Fruit fly (Drosophila melanogaster): ENCODE measurements around the gene Acp95EF.
A peak's percentile ranks its signal among the peaks of the same experiment; 100 is the strongest.

The Acp95EF gene

dm6 chr3R:24230423-24231205, 1.8 kb downstream of the Acp95EF start, which contains the start of gene mask (continued):
- TF ChIP-seq CG4617 (GFP tag; optimal IDR thresholded peaks at IDR 0.05; ENCODE audit: borderline replicate concordance) (peak; percentile 74), CG30403 (GFP tag; optimal IDR thresholded peaks at IDR 0.05) (peak; percentile 70), trh (GFP tag; optimal IDR thresholded peaks at IDR 0.05) (peak; percentile 34), ERR (GFP tag; optimal IDR thresholded peaks at IDR 0.05) (peak; percentile 6), CG18599 (GFP tag; optimal IDR thresholded peaks at IDR 0.05) (peak; percentile 83), CG4730 (GFP tag; IDR thresholded peaks at IDR 0.05) (0 out of 2 replicates have a peak, but pooled peaks have one; percentile 7), Doc2 (GFP tag; IDR thresholded peaks at IDR 0.05) (no peak), CG15269 (tag; optimal IDR thresholded peaks at IDR 0.05) (peak; percentile 56), CG9609 (GFP tag; optimal IDR thresholded peaks at IDR 0.05) (peak; percentile 74), CG7928 (GFP tag; optimal IDR thresholded peaks at IDR 0.05) (peak; percentile 12), CG6813 (GFP tag; optimal IDR thresholded peaks at IDR 0.05) (peak; percentile 78), CG9876 (GFP tag; optimal IDR thresholded peaks at IDR 0.05) (peak; percentile 94), CG9437 (GFP tag; optimal IDR thresholded peaks at IDR 0.05) (peak; percentile 74), CG8944 (GFP tag; optimal IDR thresholded peaks at IDR 0.05) (peak; percentile 28), unc-4 (GFP tag; IDR thresholded peaks at IDR 0.05; ENCODE audit: partially characterized antibody) (no peak; the same call in 1 of the 2 replicates), ase (GFP tag; IDR thresholded peaks at IDR 0.05) (peak; percentile 61; the same call in 2 of the 3 replicates), CG12769 (tag; optimal IDR thresholded peaks at IDR 0.05) (peak; percentile 62), dati (GFP tag; IDR thresholded peaks at IDR 0.05) (peak; percentile 55; the same call in 1 of the 2 replicates), Meics (GFP tag; optimal IDR thresholded peaks at IDR 0.05) (peak; percentile 85), Mrtf (GFP tag; IDR thresholded peaks at IDR 0.05) (peak; percentile 52; the same call in 2 of the 3 replicates), luna (GFP tag; optimal IDR thresholded peaks at IDR 0.05) (peak; percentile 84), croc (GFP tag; conservative IDR thresholded peaks at IDR 0.05) (0 out of 3 replicates have a peak, but pooled peaks have one; percentile 26), ttk (GFP tag; IDR thresholded peaks at IDR 0.05) (peak; percentile 66; the same call in 1 of the 2 replicates), CG11398 (GFP tag; optimal IDR thresholded peaks at IDR 0.05) (peak; percentile 64), CG10959 (GFP tag; IDR thresholded peaks at IDR 0.05) (peak; percentile 68), ac (GFP tag; optimal IDR thresholded peaks at IDR 0.05) (peak; percentile 55), CG8089 (GFP tag; optimal IDR thresholded peaks at IDR 0.05) (peak; percentile 86), E2f1 (GFP tag; IDR thresholded peaks at IDR 0.05) (peak; percentile 51), Nf-YB (GFP tag; optimal IDR thresholded peaks at IDR 0.05) (peak; percentile 32), slbo (GFP tag; IDR thresholded peaks at IDR 0.05) (peak; percentile 79), CG10274 (GFP tag; optimal IDR thresholded peaks at IDR 0.05) (peak; percentile 33), Elba2 (GFP tag; optimal IDR thresholded peaks at IDR 0.05) (no peak), CG2712 (tag; optimal IDR thresholded peaks at IDR 0.05) (peak; percentile 52), tll (GFP tag; optimal IDR thresholded peaks at IDR 0.05) (peak in 1 of 2 experiments; percentile 62), CG10431 (GFP tag; optimal IDR thresholded peaks at IDR 0.05) (peak; percentile 77), CG32772 (GFP tag; IDR thresholded peaks at IDR 0.05) (peak; percentile 61; the same call in 1 of the 2 replicates), hbn (GFP tag; IDR thresholded peaks at IDR 0.05; ENCODE audit: partially characterized antibody) (no peak), CG31224 (GFP tag; IDR thresholded peaks at IDR 0.05) (peak; percentile 67), Drgx (GFP tag; IDR thresholded peaks at IDR 0.05) (no peak), esg (GFP tag; conservative IDR thresholded peaks at IDR 0.05) (no peak), CG14050 (GFP tag; IDR thresholded peaks at IDR 0.05) (peak; percentile 58), pzg (GFP tag; optimal IDR thresholded peaks at IDR 0.05) (peak; percentile 61), ato (GFP tag; IDR thresholded peaks at IDR 0.05; ENCODE audit: partially characterized antibody) (peak; percentile 1; the same call in 1 of the 2 replicates), CG17802 (tag; optimal IDR thresholded peaks at IDR 0.05) (peak; percentile 53), sim (GFP tag; IDR thresholded peaks at IDR 0.05) (peak; percentile 66), Trl (optimal IDR thresholded peaks at IDR 0.05) (no peak), Trl (GFP tag; optimal IDR thresholded peaks at IDR 0.05) (peak; percentile 87), scrt (GFP tag; optimal IDR thresholded peaks at IDR 0.05) (peak; percentile 64), Ada2b (GFP tag; IDR thresholded peaks at IDR 0.05) (peak; percentile 42; the same call in 1 of the 2 replicates)

All from whole organism, embryonic.